Fruit fly (Drosophila melanogaster): ENCODE results near the gene CG4911.
A peak's percentile ranks its signal among the peaks of the same experiment; 100 is the strongest.

Gene CG4911

dm6 chr3L:9020436-9021370 is 51.8 kb downstream of the CG4911 start (continued):
- TF ChIP-seq CHES-1-like (GFP tag; optimal IDR thresholded peaks at IDR 0.05) = no peak
- no peak for TF ChIP-seq Bdp1 (GFP tag; optimal IDR thresholded peaks at IDR 0.05)
- TF ChIP-seq CG4707 (GFP tag; optimal IDR thresholded peaks at IDR 0.05) = no peak
- TF ChIP-seq CoRest (tag; optimal IDR thresholded peaks at IDR 0.05) = no peak
- TF ChIP-seq fd102C (GFP tag; optimal IDR thresholded peaks at IDR 0.05) = peak; percentile 66
- no peak for TF ChIP-seq CG8290 (GFP tag; optimal IDR thresholded peaks at IDR 0.05)
- peak in 1 of 2 experiments; percentile 66 for TF ChIP-seq CG8290 (tag; optimal IDR thresholded peaks at IDR 0.05)
- TF ChIP-seq Sry-β (GFP tag; optimal IDR thresholded peaks at IDR 0.05) = no peak
- TF ChIP-seq CG17612 (GFP tag; IDR thresholded peaks at IDR 0.05) = no peak
- TF ChIP-seq Antp (GFP tag; optimal IDR thresholded peaks at IDR 0.05) = no peak
- TF ChIP-seq CG2712 (tag; optimal IDR thresholded peaks at IDR 0.05) = no peak
- no peak for TF ChIP-seq BtbVII (GFP tag; optimal IDR thresholded peaks at IDR 0.05)
- no peak for TF ChIP-seq Myb (GFP tag; optimal IDR thresholded peaks at IDR 0.05)
- peak; percentile 34 for TF ChIP-seq Neu2 (GFP tag; optimal IDR thresholded peaks at IDR 0.05; ENCODE audit: borderline replicate concordance)
- TF ChIP-seq CG8944 (GFP tag; optimal IDR thresholded peaks at IDR 0.05) = no peak
- TF ChIP-seq Rfx (GFP tag; IDR thresholded peaks at IDR 0.05) = peak; percentile 50; the same call in 1 of the 2 replicates
- TF ChIP-seq fd64A (GFP tag; optimal IDR thresholded peaks at IDR 0.05) = no peak
- TF ChIP-seq scrt (GFP tag; optimal IDR thresholded peaks at IDR 0.05) = no peak
- no peak for TF ChIP-seq oc (tag; optimal IDR thresholded peaks at IDR 0.05)
- TF ChIP-seq TFAM (GFP tag; optimal IDR thresholded peaks at IDR 0.05) = no peak
- TF ChIP-seq wdn (GFP tag; IDR thresholded peaks at IDR 0.05) = no peak
- no peak for TF ChIP-seq CG17912 (GFP tag; optimal IDR thresholded peaks at IDR 0.05)
- peak; percentile 25; the same call in 1 of the 2 replicates for TF ChIP-seq Xrp1 (GFP tag; IDR thresholded peaks at IDR 0.05)
- peak; percentile 8 for TF ChIP-seq tup (GFP tag; optimal IDR thresholded peaks at IDR 0.05)
- no peak for TF ChIP-seq pan (optimal IDR thresholded peaks at IDR 0.05)
- TF ChIP-seq pan (GFP tag; optimal IDR thresholded peaks at IDR 0.05 in 1 of 2, IDR thresholded peaks at IDR 0.05 in 1 of 2) = no peak
- no peak for TF ChIP-seq CG6175 (GFP tag; IDR thresholded peaks at IDR 0.05)
- no peak for TF ChIP-seq Sry-δ (GFP tag; optimal IDR thresholded peaks at IDR 0.05)
- no peak for TF ChIP-seq Hr3 (GFP tag; optimal IDR thresholded peaks at IDR 0.05)
- TF ChIP-seq ewg (GFP tag; optimal IDR thresholded peaks at IDR 0.05) = no peak
- no peak for TF ChIP-seq HLH3B (GFP tag; IDR thresholded peaks at IDR 0.05)
- no peak for TF ChIP-seq ind (GFP tag; optimal IDR thresholded peaks at IDR 0.05)
- TF ChIP-seq nau (GFP tag; optimal IDR thresholded peaks at IDR 0.05) = no peak
- no peak for TF ChIP-seq kay (GFP tag; optimal IDR thresholded peaks at IDR 0.05)
- TF ChIP-seq CG14710 (tag; optimal IDR thresholded peaks at IDR 0.05) = no peak
- no peak for TF ChIP-seq CG16779 (GFP tag; IDR thresholded peaks at IDR 0.05)
- TF ChIP-seq Opbp (GFP tag; IDR thresholded peaks at IDR 0.05; ENCODE audit: partially characterized antibody) = no peak
- TF ChIP-seq CG15073 (GFP tag; optimal IDR thresholded peaks at IDR 0.05) = no peak
- TF ChIP-seq Atf-2 (GFP tag; optimal IDR thresholded peaks at IDR 0.05) = no peak
- TF ChIP-seq zen2 (GFP tag; IDR thresholded peaks at IDR 0.05; ENCODE audit: partially characterized antibody) = no peak
- TF ChIP-seq gce (GFP tag; IDR thresholded peaks at IDR 0.05) = no peak
- no peak for TF ChIP-seq B-H2 (GFP tag; optimal IDR thresholded peaks at IDR 0.05)
- TF ChIP-seq tap (tag; optimal IDR thresholded peaks at IDR 0.05) = no peak
- peak; percentile 11 for TF ChIP-seq CG2120 (GFP tag; optimal IDR thresholded peaks at IDR 0.05)
- no peak for TF ChIP-seq CG33557 (GFP tag; optimal IDR thresholded peaks at IDR 0.05)
- TF ChIP-seq CG8388 (GFP tag; optimal IDR thresholded peaks at IDR 0.05) = no peak
- no peak for TF ChIP-seq CG3726 (GFP tag; IDR thresholded peaks at IDR 0.05)
- TF ChIP-seq CG7786 (GFP tag; optimal IDR thresholded peaks at IDR 0.05) = no peak
- no peak for TF ChIP-seq vvl (GFP tag; IDR thresholded peaks at IDR 0.05)
- no peak for TF ChIP-seq CG4730 (GFP tag; IDR thresholded peaks at IDR 0.05)
